Fruit fly (Drosophila melanogaster) whole organism: ENCODE data around the gene Jon65Ai.

Source experiments
- CG8478 ChIP-seq: fragments of >200 bp; optimal IDR thresholded peaks from 2 replicates; lab custom pipeline; 2018; ENCODE audit warnings: inconsistent platforms
- Dll ChIP-seq: fragments of >200 bp; optimal IDR thresholded peaks from 2 replicates; lab custom pipeline; 2017
- EcR ChIP-seq, 2 experiments: fragments of >200 bp; optimal IDR thresholded peaks; 2 replicates each; lab custom pipeline; 2017; ENCODE audit warnings: missing biosample characterization in 2 of 2, missing genetic modification characterization in 2 of 2, missing genetic modification reagents in 2 of 2
- pan ChIP-seq: fragments of >200 bp; optimal IDR thresholded peaks from 2 replicates; lab custom pipeline; 2017
- psq ChIP-seq: fragments of >200 bp; optimal IDR thresholded peaks from 2 replicates; lab custom pipeline; 2017
- usp ChIP-seq: fragments of >200 bp; optimal IDR thresholded peaks from 2 replicates; lab custom pipeline; 2017; ENCODE audit warnings: missing biosample characterization, missing genetic modification characterization, mixed read lengths

Jon65Ai gene

dm6 chr3L:6070119-6070518, 15.9 kb upstream of the Jon65Ai start:
- no peak for TF ChIP-seq pan (lab: Kevin White, UChicago)

dm6 chr3L:6068178-6068577, 13.9 kb upstream of the Jon65Ai start:
- no peak for TF ChIP-seq Dll (lab: Kevin White, UChicago)
- TF ChIP-seq EcR (GFP tag; optimal IDR thresholded peaks at IDR 0.05; lab: Kevin White, UChicago): no peak
- no peak for TF ChIP-seq usp (GFP tag; lab: Kevin White, UChicago)
- TF ChIP-seq pan (lab: Kevin White, UChicago): no peak
- no peak for TF ChIP-seq psq
- no peak for TF ChIP-seq CG8478 (lab: Kevin White, UChicago)

dm6 chr3L:6065881-6066389, 11.7 kb upstream of the Jon65Ai start, which contains the start of gene CG42269:
Gene CG42269 (plus strand): TSS chr3L:6066296.
- TF ChIP-seq Dll (lab: Kevin White, UChicago) (no peak), usp (GFP tag; lab: Kevin White, UChicago) (no peak), pan (lab: Kevin White, UChicago) (no peak), psq (no peak), EcR (GFP tag; optimal IDR thresholded peaks at IDR 0.05; lab: Kevin White, UChicago) (no peak), CG8478 (lab: Kevin White, UChicago) (no peak)

- TF ChIP-seq usp (GFP tag; lab: Kevin White, UChicago) (no peak), Dll (lab: Kevin White, UChicago) (no peak), CG8478 (lab: Kevin White, UChicago) (no peak), EcR (GFP tag; optimal IDR thresholded peaks at IDR 0.05; lab: Kevin White, UChicago) (no peak), pan (lab: Kevin White, UChicago) (no peak), psq (no peak)
Measured at dm6 chr3L:6062860-6063607, 8.8 kb upstream of the Jon65Ai start, which contains the start of gene CG10472. Gene CG10472 (minus strand): TSS chr3L:6062910.

- TF ChIP-seq usp (GFP tag; lab: Kevin White, UChicago) (no peak), psq (no peak), pan (lab: Kevin White, UChicago) (no peak), EcR (GFP tag; optimal IDR thresholded peaks at IDR 0.05; lab: Kevin White, UChicago) (no peak), CG8478 (lab: Kevin White, UChicago) (no peak), Dll (lab: Kevin White, UChicago) (no peak)
Measured at dm6 chr3L:6059062-6059708, 4.9 kb upstream of the Jon65Ai start, which contains the start of gene CG6592. Gene CG6592 (plus strand): TSS chr3L:6059658.

- TF ChIP-seq EcR (GFP tag; optimal IDR thresholded peaks at IDR 0.05; lab: Kevin White, UChicago): no peak
- no peak for TF ChIP-seq usp (GFP tag; lab: Kevin White, UChicago)
- no peak for TF ChIP-seq pan (lab: Kevin White, UChicago)
- no peak for TF ChIP-seq CG8478 (lab: Kevin White, UChicago)
- TF ChIP-seq Dll (lab: Kevin White, UChicago): no peak
- no peak for TF ChIP-seq psq
Measured at dm6 chr3L:6054803-6055202, 560 bp upstream of the Jon65Ai start, which contains the start of gene tant. Gene tant (plus strand): TSS chr3L:6055136.

- TF ChIP-seq Dll (lab: Kevin White, UChicago) (no peak), EcR (GFP tag; optimal IDR thresholded peaks at IDR 0.05; lab: Kevin White, UChicago) (no peak), CG8478 (lab: Kevin White, UChicago) (no peak), usp (GFP tag; lab: Kevin White, UChicago) (no peak), pan (lab: Kevin White, UChicago) (no peak), psq (no peak)
Measured at dm6 chr3L:6052021-6052420, 2.2 kb downstream of the Jon65Ai start, which contains the start of gene Jon65Aii. Gene Jon65Aii (plus strand): TSS chr3L:6052321.

- TF ChIP-seq usp (GFP tag; lab: Kevin White, UChicago): no peak
- no peak for TF ChIP-seq pan (lab: Kevin White, UChicago)
- TF ChIP-seq EcR (GFP tag; optimal IDR thresholded peaks at IDR 0.05; lab: Kevin White, UChicago): no peak
- TF ChIP-seq CG8478 (lab: Kevin White, UChicago): no peak
- TF ChIP-seq psq: no peak
- no peak for TF ChIP-seq Dll (lab: Kevin White, UChicago)
Measured at dm6 chr3L:6050230-6050807, 3.9 kb downstream of the Jon65Ai start, which contains the start of gene Jon65Aiii. Gene Jon65Aiii (plus strand): TSS chr3L:6050757.

- TF ChIP-seq usp (GFP tag; lab: Kevin White, UChicago): no peak
- no peak for TF ChIP-seq pan (lab: Kevin White, UChicago)
- TF ChIP-seq EcR (GFP tag; optimal IDR thresholded peaks at IDR 0.05; lab: Kevin White, UChicago): no peak
- TF ChIP-seq Dll (lab: Kevin White, UChicago): no peak
- no peak for TF ChIP-seq CG8478 (lab: Kevin White, UChicago)
- no peak for TF ChIP-seq psq
Measured at dm6 chr3L:6038720-6039205, 15.5 kb downstream of the Jon65Ai start, which contains the start of gene Jon65Aiv. Gene Jon65Aiv (plus strand): TSS chr3L:6039155.

- TF ChIP-seq usp (GFP tag; lab: Kevin White, UChicago) (no peak), CG8478 (lab: Kevin White, UChicago) (no peak), EcR (GFP tag; optimal IDR thresholded peaks at IDR 0.05; lab: Kevin White, UChicago) (no peak), Dll (lab: Kevin White, UChicago) (no peak), psq (no peak), pan (lab: Kevin White, UChicago) (no peak)
Measured at dm6 chr3L:6036811-6037210, 17.4 kb downstream of the Jon65Ai start, which contains the start of gene CG6462. Gene CG6462 (plus strand): TSS chr3L:6037111.

- TF ChIP-seq CG8478 (lab: Kevin White, UChicago): no peak
- no peak for TF ChIP-seq psq
- no peak for TF ChIP-seq EcR (GFP tag; optimal IDR thresholded peaks at IDR 0.05; lab: Kevin White, UChicago)
- TF ChIP-seq pan (lab: Kevin White, UChicago): no peak
- no peak for TF ChIP-seq Dll (lab: Kevin White, UChicago)
Measured at dm6 chr3L:6036141-6036540, 18.1 kb downstream of the Jon65Ai start.
